Fruit fly (Drosophila melanogaster) whole organism, wandering third instar larva: ENCODE results near the gene CG4338.

Experiments
- CG32264 ChIP-seq: fragments of 200-800 bp; sonication (Bioruptor generic); optimal IDR thresholded peaks from 2 replicates; lab custom pipeline; 2016; ENCODE audit warnings: missing biosample characterization, missing genetic modification characterization
- Hr78 ChIP-seq: fragments of >200 bp; optimal IDR thresholded peaks from 2 replicates; lab custom pipeline; 2017; ENCODE audit warnings: missing biosample characterization, missing genetic modification characterization
- Rel ChIP-seq, 2 experiments: fragments of 200-800 bp; sonication (Bioruptor generic) in 1 of 2; optimal IDR thresholded peaks; 2 replicates in 1 of 2; 3 replicates in 1 of 2; lab custom pipeline; 2016 to 2019; ENCODE audit warnings: mild to moderate bottlenecking in 2 of 2, missing biosample characterization in 2 of 2, missing genetic modification characterization in 2 of 2, moderate library complexity in 1 of 2
- brk ChIP-seq: fragments of 200-800 bp; sonication (Bioruptor generic); optimal IDR thresholded peaks from 2 replicates; lab custom pipeline; 2016; ENCODE audit warnings: missing biosample characterization, mild to moderate bottlenecking, missing genetic modification characterization
- fru ChIP-seq: fragments of 200-800 bp; sonication (Bioruptor generic); optimal IDR thresholded peaks from 3 replicates; lab custom pipeline; 2016; ENCODE audit warnings: missing biosample characterization, mild to moderate bottlenecking, missing genetic modification characterization
- jim ChIP-seq: fragments of 175-275, 200-325 bp; sonication (Bioruptor generic); optimal IDR thresholded peaks from 2 replicates; lab custom pipeline; 2016; ENCODE audit warnings: missing biosample characterization, mild to moderate bottlenecking, missing genetic modification characterization
- lola ChIP-seq: fragments of >200 bp; optimal IDR thresholded peaks from 2 replicates; lab custom pipeline; 2017; ENCODE audit warnings: missing biosample characterization, missing genetic modification characterization

The CG4338 gene

dm6 chr3R:15320747-15321085 is 45.4 kb downstream of the CG4338 start, which contains the start of gene ear:
TSS of gene ear (plus strand) at chr3R:15320756.
- TF ChIP-seq jim (GFP tag; lab: Kevin White, UChicago) (no peak), lola (no peak), CG32264 (GFP tag; lab: Kevin White, UChicago) (no peak), Rel (GFP tag; optimal IDR thresholded peaks at IDR 0.05; lab: Kevin White, UChicago) (no peak), Rel (tag; optimal IDR thresholded peaks at IDR 0.05; lab: Kevin White, UChicago) (peak; percentile 14), brk (no peak), Hr78 (GFP tag; lab: Kevin White, UChicago) (no peak), fru (GFP tag; lab: Kevin White, UChicago) (no peak)
